Worm (Caenorhabditis elegans) whole organism, midembryonic: Measurements from ENCODE around the gene F37A4.2.

Source experiments
- T22C8.4 ChIP-seq: fragments of 200-800 bp; sonication (Bioruptor generic); IDR thresholded peaks from 2 replicates; pipeline ENCODE4 v1.3.6; 2022; ENCODE audit warnings: missing genetic modification characterization, missing compliant biosample characterization
- cog-1 ChIP-seq: sonication (generic microtip); optimal IDR thresholded peaks from 2 replicates; lab custom pipeline; 2016; ENCODE audit warnings: missing genetic modification characterization, missing compliant biosample characterization
- flt-1 ChIP-seq: fragments of 200-800 bp; sonication (Bioruptor generic); IDR thresholded peaks from 2 replicates; pipeline ENCODE4 v1.3.6; 2022; ENCODE audit warnings: missing genetic modification characterization, missing compliant biosample characterization
- klf-2 ChIP-seq: fragments of 200-800 bp; sonication (Bioruptor generic); conservative IDR thresholded peaks from 2 replicates; pipeline ENCODE4 v1.3.6; 2022; ENCODE audit warnings: missing genetic modification reagents, missing genetic modification characterization, missing compliant biosample characterization
- ref-1 ChIP-seq: fragments of 200-800 bp; sonication (Bioruptor generic); conservative IDR thresholded peaks from 2 replicates; pipeline ENCODE4 v1.3.6; 2022; ENCODE audit warnings: missing genetic modification reagents, missing genetic modification characterization, missing compliant biosample characterization
- tab-1 ChIP-seq: fragments of 200-800 bp; sonication (Bioruptor generic); IDR thresholded peaks from 2 replicates; pipeline ENCODE4 v1.3.6; 2022; ENCODE audit warnings: missing genetic modification characterization, missing compliant biosample characterization
- ztf-23 ChIP-seq: fragments of 200-800 bp; sonication (Bioruptor generic); IDR thresholded peaks from 2 replicates; pipeline ENCODE4 v1.3.6; 2022; ENCODE audit warnings: missing genetic modification reagents, missing genetic modification characterization, missing compliant biosample characterization

- TF ChIP-seq flt-1 (GFP tag; lab: Robert Waterston, UW) (no peak), tab-1 (GFP tag; lab: Robert Waterston, UW) (no peak), cog-1 (tag; lab: Kevin White, UChicago) (no peak), T22C8.4 (GFP tag; lab: Robert Waterston, UW) (no peak), ztf-23 (GFP tag; lab: Robert Waterston, UW) (no peak), ref-1 (GFP tag; lab: Robert Waterston, UW) (no peak), klf-2 (GFP tag; lab: Robert Waterston, UW) (no peak)
These were observed 29.0 kb upstream of the F37A4.2 start for ce11 chrIII:6693285-6693684.
